Fruit fly (Drosophila melanogaster) whole organism, embryonic: ENCODE measurements around the gene CG7011.

Experiments
- Antp ChIP-seq: fragments of 200-800 bp; sonication (Bioruptor generic); optimal IDR thresholded peaks from 3 replicates; lab custom pipeline; 2016; ENCODE audit warnings: missing biosample characterization, missing genetic modification characterization
- Atf-2 ChIP-seq: fragments of 200-800 bp; sonication (Bioruptor generic); optimal IDR thresholded peaks from 2 replicates; lab custom pipeline; 2016; ENCODE audit warnings: missing biosample characterization, missing genetic modification characterization
- Atf3 ChIP-seq: fragments of 200-800 bp; sonication (Bioruptor generic); optimal IDR thresholded peaks from 3 replicates; lab custom pipeline; 2016; ENCODE audit warnings: missing biosample characterization, missing genetic modification characterization
- Bgb ChIP-seq: fragments of 200-800 bp; sonication (Bioruptor generic); IDR thresholded peaks from 2 replicates; pipeline ENCODE4 v1.3.6; 2022; ENCODE audit warnings: missing biosample characterization, missing genetic modification characterization; ENCODE audit not compliant: partially characterized antibody
- CG11723 ChIP-seq: fragments of 200-800 bp; sonication (Bioruptor generic); optimal IDR thresholded peaks from 2 replicates; lab custom pipeline; 2017; ENCODE audit warnings: missing biosample characterization, mild to moderate bottlenecking, missing genetic modification characterization
- CG12744 ChIP-seq: fragments of 200-800 bp; sonication (Bioruptor generic); optimal IDR thresholded peaks from 2 replicates; lab custom pipeline; 2016; ENCODE audit warnings: missing biosample characterization, missing genetic modification characterization
- CG13296 ChIP-seq: fragments of 200-800 bp; sonication (Bioruptor generic); optimal IDR thresholded peaks from 3 replicates; lab custom pipeline; 2018; ENCODE audit warnings: missing biosample characterization, mild to moderate bottlenecking, missing genetic modification characterization
- CG14014 ChIP-seq: fragments of 200-800 bp; sonication (Bioruptor generic); IDR thresholded peaks from 2 replicates; pipeline ENCODE4 v1.3.6; 2022; ENCODE audit warnings: missing biosample characterization, missing genetic modification characterization
- CG15011 ChIP-seq: fragments of 200-800 bp; sonication (Bioruptor generic); optimal IDR thresholded peaks from 3 replicates; lab custom pipeline; 2018; ENCODE audit warnings: missing biosample characterization, mild to moderate bottlenecking, missing genetic modification characterization
- CG16815 ChIP-seq: fragments of 200-800 bp; sonication (Bioruptor generic); optimal IDR thresholded peaks from 3 replicates; lab custom pipeline; 2017; ENCODE audit warnings: missing biosample characterization, mild to moderate bottlenecking, missing genetic modification characterization
- CG17361 ChIP-seq: fragments of 200-800 bp; sonication (Bioruptor generic); IDR thresholded peaks from 3 replicates; pipeline ENCODE4 v1.3.6; 2022; ENCODE audit warnings: missing biosample characterization, missing genetic modification characterization
- CG30431 ChIP-seq: fragments of 200-800 bp; sonication (Bioruptor generic); optimal IDR thresholded peaks from 2 replicates; lab custom pipeline; 2017; ENCODE audit warnings: missing biosample characterization, missing genetic modification characterization
- CG34376 ChIP-seq: fragments of 200-800 bp; sonication (Bioruptor generic); optimal IDR thresholded peaks from 2 replicates; lab custom pipeline; 2018; ENCODE audit warnings: missing biosample characterization, mild to moderate bottlenecking, missing genetic modification characterization
- CG5953 ChIP-seq: fragments of 200-800 bp; sonication (Bioruptor generic); IDR thresholded peaks from 2 replicates; pipeline ENCODE4 v1.3.6; 2022; ENCODE audit warnings: missing biosample characterization, missing genetic modification characterization
- Ets97D ChIP-seq: fragments of 200-800 bp; sonication (Bioruptor generic); optimal IDR thresholded peaks from 3 replicates; lab custom pipeline; 2016; ENCODE audit warnings: missing biosample characterization, missing genetic modification characterization
- HLHmδ ChIP-seq: fragments of 200-800 bp; sonication (Bioruptor generic); optimal IDR thresholded peaks from 2 replicates; lab custom pipeline; 2018; ENCODE audit warnings: missing biosample characterization, mild to moderate bottlenecking, missing genetic modification characterization, moderate library complexity
- Hmr ChIP-seq: fragments of 200-800 bp; sonication (Bioruptor generic); optimal IDR thresholded peaks from 3 replicates; lab custom pipeline; 2017; ENCODE audit warnings: mild to moderate bottlenecking, missing biosample characterization, missing genetic modification reagents, missing genetic modification characterization
- Med ChIP-seq: fragments of 200-800 bp; sonication (Bioruptor generic); peaks from one replicate; lab custom pipeline; 2016; ENCODE audit warnings: missing biosample characterization, missing genetic modification characterization, mild to moderate bottlenecking, inconsistent platforms, moderate library complexity
- TFAM ChIP-seq: fragments of 200-800 bp; sonication (Bioruptor generic); optimal IDR thresholded peaks from 2 replicates; lab custom pipeline; 2017; ENCODE audit warnings: missing biosample characterization, missing genetic modification characterization, inconsistent platforms
- Xbp1 ChIP-seq: fragments of 200-800 bp; sonication (Bioruptor generic); optimal IDR thresholded peaks from 3 replicates; lab custom pipeline; 2016; ENCODE audit warnings: missing biosample characterization, mild to moderate bottlenecking, missing genetic modification characterization
- ara ChIP-seq: fragments of 200-800 bp; sonication (Bioruptor generic); IDR thresholded peaks from 2 replicates; pipeline ENCODE4 v1.3.6; 2022; ENCODE audit warnings: missing biosample characterization, missing genetic modification characterization
- bsh ChIP-seq, 2 experiments: fragments of 200-800 bp; sonication (Bioruptor generic); optimal IDR thresholded peaks; 2 replicates each; lab custom pipeline; 2017 to 2018; ENCODE audit warnings: mild to moderate bottlenecking in 2 of 2, missing biosample characterization in 2 of 2, missing genetic modification characterization in 2 of 2, moderate library complexity in 1 of 2
- btn ChIP-seq: fragments of 200-800 bp; sonication (Bioruptor generic); optimal IDR thresholded peaks from 2 replicates; lab custom pipeline; 2016; ENCODE audit warnings: missing biosample characterization, missing genetic modification characterization
- corto ChIP-seq: fragments of 200-800 bp; sonication (Bioruptor generic); optimal IDR thresholded peaks from 2 replicates; lab custom pipeline; 2016; ENCODE audit warnings: missing biosample characterization, mild to moderate bottlenecking, missing genetic modification characterization, moderate library complexity
- fd102C ChIP-seq: fragments of 200-800 bp; sonication (Bioruptor generic); optimal IDR thresholded peaks from 2 replicates; lab custom pipeline; 2018; ENCODE audit warnings: missing biosample characterization, mild to moderate bottlenecking, missing genetic modification characterization, moderate library complexity
- gro ChIP-seq: fragments of 200-800 bp; sonication (Bioruptor generic); optimal IDR thresholded peaks from 2 replicates; lab custom pipeline; 2016; ENCODE audit warnings: missing biosample characterization, missing genetic modification characterization
- gsb ChIP-seq: fragments of 200-800 bp; sonication (Bioruptor generic); IDR thresholded peaks from 2 replicates; pipeline ENCODE4 v1.3.6; 2022; ENCODE audit warnings: missing biosample characterization, missing genetic modification characterization
- gt ChIP-seq: fragments of 200-800 bp; sonication (Bioruptor generic); IDR thresholded peaks from 2 replicates; pipeline ENCODE4 v1.3.6; 2022; ENCODE audit warnings: missing biosample characterization, missing genetic modification characterization
- hth ChIP-seq: fragments of >200 bp; optimal IDR thresholded peaks from 2 replicates; lab custom pipeline; 2017; ENCODE audit warnings: inconsistent platforms
- inv ChIP-seq: fragments of 200-800 bp; sonication (Bioruptor generic); IDR thresholded peaks from 2 replicates; pipeline ENCODE4 v1.3.6; 2022; ENCODE audit warnings: missing biosample characterization, missing genetic modification characterization; ENCODE audit not compliant: partially characterized antibody
- lmd ChIP-seq: fragments of 200-800 bp; sonication (Bioruptor generic); IDR thresholded peaks from 2 replicates; pipeline ENCODE4 v1.3.6; 2022; ENCODE audit warnings: missing biosample characterization, missing genetic modification characterization
- nerfin-2 ChIP-seq: fragments of 200-800 bp; sonication (Bioruptor generic); IDR thresholded peaks from 2 replicates; pipeline ENCODE4 v1.3.6; 2022; ENCODE audit warnings: missing biosample characterization, missing genetic modification characterization; ENCODE audit not compliant: partially characterized antibody
- nmo ChIP-seq: fragments of 200-800 bp; sonication (Bioruptor generic); optimal IDR thresholded peaks from 2 replicates; lab custom pipeline; 2018; ENCODE audit warnings: missing biosample characterization, mild to moderate bottlenecking, missing genetic modification characterization, moderate library complexity
- otp ChIP-seq: fragments of 200-800 bp; sonication (Bioruptor generic); IDR thresholded peaks from 3 replicates; pipeline ENCODE4, ENCODE4 v1.3.6; 2022; ENCODE audit warnings: missing biosample characterization, missing genetic modification characterization
- sisA ChIP-seq: fragments of 200-800 bp; sonication (Bioruptor generic); IDR thresholded peaks from 2 replicates; pipeline ENCODE4 v1.3.6; 2022; ENCODE audit warnings: missing biosample characterization, missing genetic modification characterization
- stc ChIP-seq: fragments of 200-800 bp; sonication (Bioruptor generic); IDR thresholded peaks from 2 replicates; pipeline ENCODE4 v1.3.6; 2022; ENCODE audit warnings: missing biosample characterization, missing genetic modification characterization
- tll ChIP-seq, 2 experiments: fragments of 200-800 bp in 1 of 2; fragments of >200 bp in 1 of 2; sonication (Bioruptor generic) in 1 of 2; optimal IDR thresholded peaks; 2 replicates each; lab custom pipeline; 2017 to 2019; ENCODE audit warnings: missing biosample characterization in 2 of 2, missing genetic modification characterization in 2 of 2, mild to moderate bottlenecking in 1 of 2, moderate library complexity in 1 of 2
- vvl ChIP-seq: fragments of 200-800 bp; sonication (Bioruptor generic); IDR thresholded peaks from 2 replicates; pipeline ENCODE4 v1.3.6; 2022; ENCODE audit warnings: missing biosample characterization, missing genetic modification characterization
- zfh1 ChIP-seq: fragments of 200-800 bp; sonication (Bioruptor generic); IDR thresholded peaks from 3 replicates; pipeline ENCODE4 v1.3.6; 2022; ENCODE audit warnings: missing biosample characterization, missing genetic modification characterization

CG7011 gene

dm6 chr3L:15136659-15137572, 26.5 kb downstream of the CG7011 start, which contains the start of gene CG12316 (continued):
- peak; percentile 67 for TF ChIP-seq nerfin-2
- peak; percentile 94 for TF ChIP-seq Hmr
- peak; percentile 65 for TF ChIP-seq TFAM
- peak; percentile 76 for TF ChIP-seq CG5953
- TF ChIP-seq stc = peak; percentile 89
- TF ChIP-seq Bgb (GFP tag; lab: Robert Waterston, UW) = peak; percentile 81
- TF ChIP-seq CG11723 (GFP tag; lab: Kevin White, UChicago) = peak; percentile 89
- TF ChIP-seq CG14014 = peak; percentile 79
- TF ChIP-seq btn (GFP tag; lab: Kevin White, UChicago) = peak; percentile 87
- peak; percentile 94 for TF ChIP-seq CG34376 (GFP tag; lab: Kevin White, UChicago)
- peak; percentile 76 for TF ChIP-seq fd102C (GFP tag; lab: Kevin White, UChicago)
- TF ChIP-seq CG16815 (GFP tag; lab: Kevin White, UChicago) = peak; percentile 85
- TF ChIP-seq Med (GFP tag; lab: Kevin White, UChicago) = peak; percentile 99
- TF ChIP-seq vvl (GFP tag; lab: Robert Waterston, UW) = peak; percentile 92
- TF ChIP-seq zfh1 (GFP tag; lab: Robert Waterston, UW) = peak; percentile 94
- peak; percentile 92 for TF ChIP-seq CG17361 (GFP tag; lab: Robert Waterston, UW)
- TF ChIP-seq Ets97D (GFP tag; lab: Kevin White, UChicago) = peak; percentile 70
- TF ChIP-seq CG13296 (GFP tag; lab: Kevin White, UChicago) = peak; percentile 93
- peak; percentile 87 for TF ChIP-seq CG15011 (GFP tag; lab: Kevin White, UChicago)
- peak; percentile 74 for TF ChIP-seq sisA
- TF ChIP-seq ara (GFP tag; lab: Robert Waterston, UW) = peak; percentile 88
- TF ChIP-seq CG12744 (GFP tag; lab: Kevin White, UChicago) = peak; percentile 87
- no peak for TF ChIP-seq gt
- no peak for TF ChIP-seq hth (lab: Kevin White, UChicago)
- TF ChIP-seq Antp = peak; percentile 90
- TF ChIP-seq otp (GFP tag; lab: Robert Waterston, UW) = peak; percentile 83; the same call in 2 of the 3 replicates
- no peak for TF ChIP-seq HLHmδ (GFP tag; lab: Kevin White, UChicago)
- peak; percentile 92 for TF ChIP-seq nmo (GFP tag; lab: Kevin White, UChicago)
- TF ChIP-seq lmd = peak; percentile 88
- peak; percentile 88 for TF ChIP-seq Xbp1 (GFP tag; lab: Kevin White, UChicago)
- peak in 1 of 2 experiments; percentile 4 for TF ChIP-seq tll (GFP tag; optimal IDR thresholded peaks at IDR 0.05; lab: Kevin White, UChicago)
- peak; percentile 82 for TF ChIP-seq corto (GFP tag; lab: Kevin White, UChicago)
- TF ChIP-seq CG30431 (GFP tag; lab: Kevin White, UChicago) = peak; percentile 85

- TF ChIP-seq bsh (GFP tag; optimal IDR thresholded peaks at IDR 0.05; lab: Kevin White, UChicago) (no peak), Atf-2 (GFP tag; lab: Kevin White, UChicago) (no peak), otp (GFP tag; lab: Robert Waterston, UW) (no peak), gro (no peak), gsb (GFP tag; lab: Robert Waterston, UW) (no peak), Atf3 (GFP tag; lab: Kevin White, UChicago) (no peak), inv (GFP tag; lab: Robert Waterston, UW) (no peak)
Measured at dm6 chr3L:15131278-15131677, 32.1 kb downstream of the CG7011 start, which contains the start of gene CG13457. CG13457 (minus strand) TSS chr3L:15131378.
